Worm (Caenorhabditis elegans) whole organism, L3 larva: Measurements from ENCODE around the gene fbxl-4.
A peak's percentile ranks its signal among the peaks of the same experiment; 100 is the strongest.

Source experiments
- R02D3.7 ChIP-seq: fragments of 150-350 bp; optimal IDR thresholded peaks from 2 replicates; lab custom pipeline; 2014; ENCODE audit warnings: missing biosample characterization, missing genetic modification characterization
- ZK546.5 ChIP-seq: sonication (generic microtip); optimal IDR thresholded peaks from 2 replicates; lab custom pipeline; 2017; ENCODE audit warnings: missing biosample characterization, missing genetic modification characterization
- ceh-28 ChIP-seq: fragments of 150-350 bp; optimal IDR thresholded peaks from 2 replicates; lab custom pipeline; 2014; ENCODE audit warnings: missing biosample characterization, missing genetic modification reagents, missing genetic modification characterization
- ceh-9 ChIP-seq: sonication (generic microtip); optimal IDR thresholded peaks from 2 replicates; lab custom pipeline; 2018; ENCODE audit warnings: missing biosample characterization, missing genetic modification characterization
- daf-12 ChIP-seq: fragments of 150-350 bp; optimal IDR thresholded peaks from 2 replicates; lab custom pipeline; 2014; ENCODE audit warnings: missing biosample characterization, missing genetic modification reagents, missing genetic modification characterization
- egl-27 ChIP-seq: sonication (generic microtip); optimal IDR thresholded peaks from 4 replicates; lab custom pipeline; 2017; ENCODE audit warnings: missing biosample characterization, missing genetic modification reagents, missing genetic modification characterization
- egl-5 ChIP-seq: fragments of 150-350 bp; optimal IDR thresholded peaks from 2 replicates; lab custom pipeline; 2017; ENCODE audit warnings: missing biosample characterization, missing genetic modification reagents, missing genetic modification characterization, inconsistent platforms
- elt-1 ChIP-seq: fragments of 150-350 bp; optimal IDR thresholded peaks from 2 replicates; lab custom pipeline; 2014; ENCODE audit warnings: missing biosample characterization, missing genetic modification characterization
- elt-2 ChIP-seq: sonication (generic microtip); optimal IDR thresholded peaks from 2 replicates; lab custom pipeline; 2016; ENCODE audit warnings: missing genetic modification reagents, mild to moderate bottlenecking, missing genetic modification characterization, missing compliant biosample characterization
- eor-1 ChIP-seq, 2 experiments: fragments of 150-350 bp; optimal IDR thresholded peaks; 2 replicates each; lab custom pipeline; 2014 to 2018; ENCODE audit warnings: missing biosample characterization in 2 of 2, missing genetic modification characterization in 2 of 2
- fkh-2 ChIP-seq: fragments of 150-350 bp; optimal IDR thresholded peaks from 2 replicates; lab custom pipeline; 2014; ENCODE audit warnings: missing biosample characterization, missing genetic modification reagents, missing genetic modification characterization
- hmg-11 ChIP-seq: sonication (generic microtip); optimal IDR thresholded peaks from 2 replicates; lab custom pipeline; 2016; ENCODE audit warnings: missing genetic modification characterization, missing compliant biosample characterization
- jun-1 ChIP-seq: fragments of 150-350 bp; optimal IDR thresholded peaks from 2 replicates; lab custom pipeline; 2014; ENCODE audit warnings: missing biosample characterization, missing genetic modification reagents, missing genetic modification characterization
- mml-1 ChIP-seq: fragments of 150-350 bp; sonication (generic microtip); optimal IDR thresholded peaks from 3 replicates; lab custom pipeline; 2014; ENCODE audit warnings: missing biosample characterization, missing genetic modification characterization
- nfya-1 ChIP-seq: sonication (generic microtip); optimal IDR thresholded peaks from 2 replicates; lab custom pipeline; 2017; ENCODE audit warnings: missing genetic modification characterization, mild to moderate bottlenecking, missing compliant biosample characterization, antibody characterized with exemption, moderate library complexity; ENCODE audit not compliant: insufficient read depth
- nhr-11 ChIP-seq: fragments of 150-350 bp; optimal IDR thresholded peaks from 2 replicates; lab custom pipeline; 2014; ENCODE audit warnings: missing biosample characterization, missing genetic modification characterization
- nhr-28 ChIP-seq: fragments of 150-350 bp; optimal IDR thresholded peaks from 2 replicates; lab custom pipeline; 2014; ENCODE audit warnings: missing biosample characterization, missing genetic modification characterization
- nhr-43 ChIP-seq: sonication (generic microtip); optimal IDR thresholded peaks from 2 replicates; lab custom pipeline; 2016; ENCODE audit warnings: mild to moderate bottlenecking, missing genetic modification characterization, missing compliant biosample characterization; ENCODE audit not compliant: poor library complexity, severe bottlenecking
- nhr-67 ChIP-seq: fragments of 150-350 bp; optimal IDR thresholded peaks from 2 replicates; lab custom pipeline; 2014; ENCODE audit warnings: missing biosample characterization, missing genetic modification characterization
- nhr-77 ChIP-seq: fragments of 150-350 bp; optimal IDR thresholded peaks from 2 replicates; lab custom pipeline; 2014; ENCODE audit warnings: missing biosample characterization, missing genetic modification characterization
- pha-4 ChIP-seq: fragments of 150-350 bp; optimal IDR thresholded peaks from 2 replicates; lab custom pipeline; 2014; ENCODE audit warnings: missing biosample characterization, missing genetic modification reagents, missing genetic modification characterization
- pqm-1 ChIP-seq: fragments of 150-350 bp; optimal IDR thresholded peaks from 2 replicates; lab custom pipeline; 2017; ENCODE audit warnings: missing biosample characterization, missing genetic modification characterization, inconsistent platforms
- sea-2 ChIP-seq: fragments of 150-350 bp; sonication (generic microtip); optimal IDR thresholded peaks from 4 replicates; lab custom pipeline; 2014; ENCODE audit warnings: missing biosample characterization, missing genetic modification reagents, missing genetic modification characterization
- skn-1 ChIP-seq: fragments of 150-350 bp; optimal IDR thresholded peaks from 2 replicates; lab custom pipeline; 2014; ENCODE audit warnings: missing biosample characterization, missing genetic modification characterization
- snpc-4 ChIP-seq: fragments of 150-350 bp; optimal IDR thresholded peaks from 2 replicates; lab custom pipeline; 2014; ENCODE audit warnings: missing biosample characterization, missing genetic modification characterization
- unc-39 ChIP-seq: sonication (generic microtip); optimal IDR thresholded peaks from 4 replicates; lab custom pipeline; 2017; ENCODE audit warnings: missing biosample characterization, missing genetic modification characterization
- unc-62 ChIP-seq: fragments of 150-350 bp; sonication (generic microtip); optimal IDR thresholded peaks from 4 replicates; lab custom pipeline; 2014; ENCODE audit warnings: missing biosample characterization, missing genetic modification reagents, missing genetic modification characterization
- ztf-11 ChIP-seq: fragments of 150-350 bp; optimal IDR thresholded peaks from 2 replicates; lab custom pipeline; 2014; ENCODE audit warnings: missing biosample characterization, missing genetic modification characterization
- ztf-4 ChIP-seq: fragments of 150-350 bp; optimal IDR thresholded peaks from 2 replicates; lab custom pipeline; 2014; ENCODE audit warnings: missing biosample characterization, missing genetic modification characterization

Gene fbxl-4

DNA sequence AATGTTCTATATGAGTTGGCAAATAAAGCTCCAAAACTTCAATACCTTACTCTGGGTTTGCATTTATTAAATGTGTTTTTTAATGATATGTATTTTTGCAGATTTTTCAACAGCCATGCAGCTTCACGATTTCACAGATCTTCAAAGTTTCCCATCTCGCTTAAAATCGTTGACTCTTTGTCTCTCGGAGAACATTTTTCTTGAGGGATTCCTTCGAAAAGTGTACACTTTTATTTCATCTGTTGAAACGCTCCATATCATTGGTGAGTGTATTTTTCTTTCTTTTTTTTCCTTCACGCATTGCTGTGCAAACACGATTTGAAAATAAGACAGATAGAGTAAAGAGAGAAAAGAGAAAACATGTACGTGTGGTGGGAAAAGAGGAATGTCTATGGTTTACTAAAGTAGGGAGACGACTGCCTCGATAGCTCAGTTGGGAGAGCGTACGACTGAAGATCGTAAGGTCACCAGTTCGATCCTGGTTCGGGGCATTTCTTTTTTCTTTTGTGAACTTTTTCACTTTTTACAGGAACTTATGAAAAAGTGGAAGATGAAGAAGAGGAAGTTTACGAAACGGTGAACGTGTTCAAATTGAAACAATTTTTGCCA is 4.7 kb downstream of the fbxl-4 start (continued):
- TF ChIP-seq nhr-11 (tag; lab: Kevin White, UChicago), result peak; percentile 29
- no peak for TF ChIP-seq elt-1 (tag; lab: Kevin White, UChicago)
- TF ChIP-seq R02D3.7, result peak; percentile 49
- TF ChIP-seq pqm-1, result peak; percentile 20
- no peak for TF ChIP-seq skn-1 (tag; lab: Kevin White, UChicago)
- TF ChIP-seq eor-1 (tag; optimal IDR thresholded peaks at IDR 0.05; lab: Kevin White, UChicago), result peak in 1 of 2 experiments; percentile 64
- TF ChIP-seq ceh-9, result no peak
- no peak for TF ChIP-seq egl-27
- peak; percentile 74 for TF ChIP-seq pha-4 (tag; lab: Kevin White, UChicago)
- peak; percentile 16 for TF ChIP-seq unc-62 (GFP tag; lab: Kevin White, UChicago)
- no peak for TF ChIP-seq ztf-4 (tag; lab: Kevin White, UChicago)
- TF ChIP-seq ZK546.5 (tag; lab: Kevin White, UChicago), result no peak
- TF ChIP-seq, all 47 proteins: peak for 14

DNA sequence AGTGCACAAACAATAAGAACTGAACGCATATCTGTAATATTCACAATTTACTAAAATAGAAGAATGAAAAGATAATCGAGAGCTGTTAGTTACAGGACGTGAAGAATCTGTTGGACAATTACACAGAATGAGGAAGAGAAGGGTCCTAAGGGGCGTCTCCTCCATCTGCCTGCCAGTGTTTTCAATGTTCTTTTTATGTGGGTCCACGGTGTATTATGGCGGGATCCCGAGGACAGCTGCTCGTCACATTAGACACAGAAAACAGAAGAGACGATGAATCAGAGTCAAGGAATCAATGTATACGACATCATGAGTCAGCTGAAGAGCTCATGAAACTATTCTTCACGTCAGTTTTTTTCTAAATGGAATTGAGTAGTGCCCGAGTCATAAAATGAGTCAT is 8.5 kb downstream of the fbxl-4 start, which contains the start of gene ttr-6:
Gene ttr-6 (minus strand): TSS at position 33 of the 400 bp plus-strand sequence.
- TF ChIP-seq nfya-1 (tag; lab: Kevin White, UChicago), result no peak
- TF ChIP-seq unc-39, result no peak
- peak; percentile 47 for TF ChIP-seq egl-5
- no peak for TF ChIP-seq nhr-67 (tag; lab: Kevin White, UChicago)

DNA sequence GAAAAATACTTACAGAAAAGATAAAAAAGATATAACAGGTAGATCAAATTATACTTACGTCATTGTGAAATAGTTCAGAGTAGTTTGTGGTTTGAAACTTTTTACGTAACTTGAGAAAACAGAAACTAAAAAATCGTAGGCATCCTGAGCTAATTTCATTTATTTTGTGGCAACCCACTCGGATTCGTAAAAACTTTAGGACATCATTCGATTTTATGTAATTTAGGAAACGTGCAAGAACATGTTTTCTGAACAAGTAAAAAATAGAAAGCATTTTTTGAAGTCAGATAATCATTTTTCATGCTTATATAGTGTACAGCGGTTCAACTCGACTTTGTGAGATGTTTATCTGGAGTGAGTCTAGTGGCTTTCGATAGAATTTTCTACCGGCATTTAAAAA is 10.1 kb downstream of the fbxl-4 start, which contains the start of gene hic-1:
Gene hic-1 (minus strand): TSS at position 101 of the 400 bp plus-strand sequence.
- TF ChIP-seq nhr-67 (tag; lab: Kevin White, UChicago), result no peak
- TF ChIP-seq mml-1, result no peak
- TF ChIP-seq ztf-11 (tag; lab: Kevin White, UChicago), result no peak
- no peak for TF ChIP-seq egl-27
- no peak for TF ChIP-seq nfya-1 (tag; lab: Kevin White, UChicago)
- no peak for TF ChIP-seq pqm-1

DNA sequence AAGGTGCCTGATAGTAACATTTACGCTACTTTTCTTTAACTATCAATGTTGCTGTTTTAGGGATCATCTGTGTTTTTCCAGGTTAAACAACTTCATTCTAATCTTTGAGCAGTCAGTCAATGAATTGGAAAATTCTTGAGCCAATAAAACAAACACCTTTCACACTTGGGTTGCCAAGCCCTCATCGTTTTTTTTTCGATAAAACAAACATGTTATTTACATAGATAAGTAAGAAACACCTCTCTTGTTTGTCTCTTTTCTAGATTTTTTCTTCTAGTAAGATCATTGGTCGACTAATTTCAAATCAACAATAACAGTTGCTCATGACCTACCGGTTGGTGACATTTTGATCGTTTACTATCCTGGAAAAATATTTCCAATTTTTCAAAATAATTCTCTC is 13.4 kb downstream of the fbxl-4 start:
- TF ChIP-seq pha-4 (tag; lab: Kevin White, UChicago) (peak; percentile 12), nhr-28 (tag; lab: Kevin White, UChicago) (no peak)

DNA sequence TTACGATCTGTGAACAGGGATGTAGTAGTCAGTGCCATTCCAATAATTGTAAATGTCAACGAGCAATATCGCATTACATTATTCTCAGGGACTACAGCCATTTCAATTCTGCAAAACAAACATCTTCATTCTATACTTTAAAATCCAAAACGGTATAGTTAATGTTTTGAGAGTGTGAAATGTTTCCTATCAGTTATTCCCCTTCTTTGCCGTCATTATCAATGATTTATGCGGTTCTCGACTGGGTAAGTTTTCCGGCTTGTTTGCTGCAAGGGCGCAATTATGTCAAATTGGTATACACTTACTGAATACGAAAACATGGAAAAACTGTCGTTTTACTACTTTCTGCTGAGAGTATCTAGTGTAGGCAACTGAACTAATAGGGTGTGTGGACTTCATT is 14.5 kb downstream of the fbxl-4 start, which contains the start of gene F23G4.1:
Gene F23G4.1 (minus strand): TSS at position 101 of the 400 bp plus-strand sequence.
- TF ChIP-seq nhr-11 (tag; lab: Kevin White, UChicago) (no peak), daf-12 (tag; lab: Kevin White, UChicago) (no peak), nhr-67 (tag; lab: Kevin White, UChicago) (no peak), pqm-1 (no peak), R02D3.7 (no peak), jun-1 (tag; lab: Kevin White, UChicago) (no peak), hmg-11 (tag; lab: Kevin White, UChicago) (no peak), nhr-43 (tag; lab: Kevin White, UChicago) (no peak)

ce11 chrX:6606991-6607390 is 18.4 kb downstream of the fbxl-4 start, which contains the start of gene cpr-6:
Gene cpr-6 (plus strand): TSS chrX:6607207.
- no peak for TF ChIP-seq nhr-28 (tag; lab: Kevin White, UChicago)
- TF ChIP-seq elt-2 (tag; lab: Kevin White, UChicago), result peak; percentile 93
- TF ChIP-seq pha-4 (tag; lab: Kevin White, UChicago), result peak; percentile 21
- peak; percentile 88 for TF ChIP-seq pqm-1

DNA sequence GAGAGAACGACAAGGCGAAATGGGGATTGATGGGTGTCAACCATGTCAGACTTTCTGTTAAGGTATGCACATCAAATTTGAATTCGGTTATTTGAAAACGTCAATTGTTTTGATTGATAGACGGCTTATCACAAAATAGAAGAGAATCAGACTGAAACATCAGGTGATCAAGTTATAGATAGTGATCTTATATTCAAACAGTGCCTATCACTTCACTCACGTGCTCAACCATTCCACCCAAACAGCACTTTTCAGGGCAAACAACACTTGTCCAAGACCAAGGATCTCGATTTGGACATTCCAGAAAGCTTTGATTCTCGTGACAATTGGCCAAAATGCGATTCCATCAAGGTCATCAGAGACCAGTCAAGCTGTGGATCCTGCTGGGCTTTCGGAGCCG is 19.0 kb downstream of the fbxl-4 start:
- TF ChIP-seq pqm-1 (peak; percentile 69), fkh-2 (tag; lab: Kevin White, UChicago) (no peak), pha-4 (tag; lab: Kevin White, UChicago) (peak; percentile 10), unc-62 (GFP tag; lab: Kevin White, UChicago) (no peak), snpc-4 (tag; lab: Kevin White, UChicago) (no peak), elt-2 (tag; lab: Kevin White, UChicago) (peak; percentile 79), nfya-1 (tag; lab: Kevin White, UChicago) (no peak), nhr-77 (tag; lab: Kevin White, UChicago) (no peak), sea-2 (GFP tag; lab: Kevin White, UChicago) (no peak), ZK546.5 (tag; lab: Kevin White, UChicago) (no peak), ceh-28 (tag; lab: Kevin White, UChicago) (no peak)
